Fruit fly (Drosophila melanogaster) whole organism, prepupa: Measurements from ENCODE around the gene CG32445.

Experiments
- Blimp-1 ChIP-seq: fragments of 200-800 bp; sonication (Bioruptor generic); optimal IDR thresholded peaks from 3 replicates; lab custom pipeline; 2017; ENCODE audit warnings: missing biosample characterization, missing genetic modification characterization, mild to moderate bottlenecking, moderate library complexity, missing genetic modification reagents
- CG10631 ChIP-seq: fragments of 200-800 bp; sonication (Bioruptor generic); optimal IDR thresholded peaks from 2 replicates; lab custom pipeline; 2016; ENCODE audit warnings: missing biosample characterization, missing genetic modification characterization
- CG10669 ChIP-seq: fragments of 200-800 bp; sonication (Bioruptor generic); optimal IDR thresholded peaks from 3 replicates; lab custom pipeline; 2018; ENCODE audit warnings: missing biosample characterization, mild to moderate bottlenecking, missing genetic modification characterization, moderate library complexity
- CG11762 ChIP-seq: fragments of 200-800 bp; sonication (Bioruptor generic); optimal IDR thresholded peaks from 3 replicates; lab custom pipeline; 2016; ENCODE audit warnings: missing biosample characterization, missing genetic modification characterization; ENCODE audit not compliant: insufficient read depth
- CG15336 ChIP-seq: fragments of 200-800 bp; sonication (Bioruptor generic); IDR thresholded peaks from 2 replicates; pipeline ENCODE4 v1.3.6; 2022; ENCODE audit warnings: missing biosample characterization, missing genetic modification characterization
- CG16779 ChIP-seq: fragments of 200-800 bp; sonication (Bioruptor generic); optimal IDR thresholded peaks from 3 replicates; lab custom pipeline; 2017; ENCODE audit warnings: missing biosample characterization, mild to moderate bottlenecking, missing genetic modification characterization
- CG31627 ChIP-seq: fragments of 200-800 bp; sonication (Bioruptor generic); optimal IDR thresholded peaks from 3 replicates; lab custom pipeline; 2016; ENCODE audit warnings: missing biosample characterization, missing genetic modification characterization
- CG32006 ChIP-seq: fragments of 200-800 bp; sonication (Bioruptor generic); optimal IDR thresholded peaks from 3 replicates; lab custom pipeline; 2017; ENCODE audit warnings: missing biosample characterization, mild to moderate bottlenecking, missing genetic modification characterization
- CG34406 ChIP-seq: fragments of 200-800 bp; sonication (Bioruptor generic); optimal IDR thresholded peaks from 3 replicates; lab custom pipeline; 2016; ENCODE audit warnings: missing biosample characterization, missing genetic modification characterization
- CG3919 ChIP-seq: fragments of 200-800 bp; sonication (Bioruptor generic); optimal IDR thresholded peaks from 3 replicates; lab custom pipeline; 2016; ENCODE audit warnings: missing biosample characterization, missing genetic modification characterization
- CG4318 ChIP-seq: fragments of 200-800 bp; sonication (Bioruptor generic); optimal IDR thresholded peaks from 3 replicates; lab custom pipeline; 2017; ENCODE audit warnings: missing biosample characterization, mild to moderate bottlenecking, missing genetic modification characterization
- CG6163 ChIP-seq: fragments of 200-800 bp; sonication (Bioruptor generic); IDR thresholded peaks from 3 replicates; pipeline ENCODE4 v1.3.6; 2022; ENCODE audit warnings: missing biosample characterization, missing genetic modification characterization
- CG6276 ChIP-seq: fragments of 200-800 bp; sonication (Bioruptor generic); optimal IDR thresholded peaks from 2 replicates; lab custom pipeline; 2017; ENCODE audit warnings: missing biosample characterization, mild to moderate bottlenecking, missing genetic modification characterization
- CG6792 ChIP-seq: fragments of 200-800 bp; sonication (Bioruptor generic); optimal IDR thresholded peaks from 3 replicates; lab custom pipeline; 2016; ENCODE audit warnings: missing biosample characterization, missing genetic modification characterization
- CG6808 ChIP-seq: fragments of 200-800 bp; sonication (Bioruptor generic); optimal IDR thresholded peaks from 3 replicates; lab custom pipeline; 2017; ENCODE audit warnings: missing biosample characterization, missing genetic modification characterization, mild to moderate bottlenecking, moderate library complexity, missing genetic modification reagents
- CG6854 ChIP-seq: fragments of 200-800 bp; sonication (Bioruptor generic); optimal IDR thresholded peaks from 2 replicates; lab custom pipeline; 2017; ENCODE audit warnings: missing biosample characterization, mild to moderate bottlenecking, missing genetic modification characterization
- CG8119 ChIP-seq: fragments of 200-800 bp; sonication (Bioruptor generic); IDR thresholded peaks from 3 replicates; pipeline ENCODE4 v1.3.6; 2022; ENCODE audit warnings: missing biosample characterization, missing genetic modification characterization
- CG8319 ChIP-seq: fragments of 200-800 bp; sonication (Bioruptor generic); optimal IDR thresholded peaks from 3 replicates; lab custom pipeline; 2016; ENCODE audit warnings: missing biosample characterization, missing genetic modification characterization
- CG8632 ChIP-seq: fragments of 200-800 bp; sonication (Bioruptor generic); optimal IDR thresholded peaks from 3 replicates; lab custom pipeline; 2016; ENCODE audit warnings: missing biosample characterization, missing genetic modification characterization
- CG9139 ChIP-seq: fragments of 200-800 bp; sonication (Bioruptor generic); optimal IDR thresholded peaks from 3 replicates; lab custom pipeline; 2017; ENCODE audit warnings: missing biosample characterization, mild to moderate bottlenecking, missing genetic modification characterization
- Eip78C ChIP-seq: fragments of 200-800 bp; sonication (Bioruptor generic); peaks from one replicate; lab custom pipeline; 2016; ENCODE audit warnings: missing biosample characterization, missing genetic modification characterization
- Ets96B ChIP-seq: fragments of 200-800 bp; optimal IDR thresholded peaks from 2 replicates; lab custom pipeline; 2019; ENCODE audit warnings: missing biosample characterization, mild to moderate bottlenecking, missing genetic modification characterization, moderate library complexity
- Gug ChIP-seq: fragments of 200-800 bp; sonication (Bioruptor generic); IDR thresholded peaks from 2 replicates; pipeline ENCODE4 v1.3.6; 2022; ENCODE audit warnings: missing biosample characterization, missing genetic modification characterization
- Hr38 ChIP-seq: sonication (Bioruptor generic); optimal IDR thresholded peaks from 2 replicates; lab custom pipeline; 2016; ENCODE audit warnings: missing biosample characterization, missing genetic modification characterization
- Lpt ChIP-seq: fragments of 200-800 bp; sonication (Bioruptor generic); optimal IDR thresholded peaks from 3 replicates; lab custom pipeline; 2016; ENCODE audit warnings: missing biosample characterization, missing genetic modification characterization
- OdsH ChIP-seq: fragments of 200-800 bp; sonication (Bioruptor generic); optimal IDR thresholded peaks from 3 replicates; lab custom pipeline; 2016; ENCODE audit warnings: missing biosample characterization, missing genetic modification characterization
- Smox ChIP-seq: fragments of 200-800 bp; sonication (Bioruptor generic); optimal IDR thresholded peaks from 3 replicates; lab custom pipeline; 2016; ENCODE audit warnings: missing biosample characterization, missing genetic modification characterization
- Sox15 ChIP-seq: fragments of 200-800 bp; sonication (Bioruptor generic); optimal IDR thresholded peaks from 3 replicates; lab custom pipeline; 2016; ENCODE audit warnings: missing biosample characterization, missing genetic modification characterization
- cyc ChIP-seq: fragments of 200-800 bp; sonication (Bioruptor generic); optimal IDR thresholded peaks from 3 replicates; lab custom pipeline; 2016; ENCODE audit warnings: missing biosample characterization, missing genetic modification characterization
- dac ChIP-seq: fragments of 200-800 bp; sonication (Bioruptor generic); optimal IDR thresholded peaks from 2 replicates; lab custom pipeline; 2017; ENCODE audit warnings: missing biosample characterization, mild to moderate bottlenecking, missing genetic modification characterization
- lz ChIP-seq: fragments of 200-800 bp; sonication (Bioruptor generic); optimal IDR thresholded peaks from 3 replicates; lab custom pipeline; 2016; ENCODE audit warnings: missing biosample characterization, missing genetic modification characterization
- net ChIP-seq: fragments of 200-800 bp; sonication (Bioruptor generic); optimal IDR thresholded peaks from 3 replicates; lab custom pipeline; 2016; ENCODE audit warnings: missing biosample characterization, missing genetic modification characterization
- pdm3 ChIP-seq: fragments of 200-800 bp; sonication (Bioruptor generic); optimal IDR thresholded peaks from 3 replicates; lab custom pipeline; 2016; ENCODE audit warnings: missing biosample characterization, missing genetic modification characterization
- spab ChIP-seq: fragments of 200-800 bp; sonication (Bioruptor generic); optimal IDR thresholded peaks from 2 replicates; lab custom pipeline; 2017; ENCODE audit warnings: missing biosample characterization, mild to moderate bottlenecking, missing genetic modification characterization, missing genetic modification reagents
- ss ChIP-seq, 2 experiments: fragments of 200-800 bp; sonication (Bioruptor generic); optimal IDR thresholded peaks; 2 replicates in 1 of 2; 3 replicates in 1 of 2; lab custom pipeline; 2017 to 2018; ENCODE audit warnings: mild to moderate bottlenecking in 2 of 2, missing biosample characterization in 2 of 2, missing genetic modification characterization in 2 of 2, moderate library complexity in 1 of 2
- svp ChIP-seq: fragments of 200-800 bp; sonication (Bioruptor generic); peaks from one replicate; lab custom pipeline; 2016; ENCODE audit warnings: missing biosample characterization, missing genetic modification characterization
- topi ChIP-seq: fragments of 200-800 bp; sonication (Bioruptor generic); optimal IDR thresholded peaks from 3 replicates; lab custom pipeline; 2016; ENCODE audit warnings: missing biosample characterization, missing genetic modification characterization

The CG32445 gene

dm6 chr3L:21644176-21644575, 5.0 kb downstream of the CG32445 start (continued):
- TF ChIP-seq CG3919 (GFP tag; lab: Kevin White, UChicago) = no peak
- TF ChIP-seq Smox (GFP tag; lab: Kevin White, UChicago) = no peak

dm6 chr3L:21644607-21645006, 5.4 kb downstream of the CG32445 start, which contains the start of gene CG43980:
Gene CG43980 (plus strand): TSS chr3L:21644958.
- TF ChIP-seq CG15336 (0 out of 2 replicates have a peak, but pooled peaks have one; percentile 22), CG6808 (GFP tag; lab: Kevin White, UChicago) (peak; percentile 28), CG6854 (GFP tag; lab: Kevin White, UChicago) (peak; percentile 8), ss (GFP tag; optimal IDR thresholded peaks at IDR 0.05; lab: Kevin White, UChicago) (peak; percentile 6 to 55), CG6163 (0 out of 3 replicates have a peak, but pooled peaks have one; percentile 27), net (GFP tag; lab: Kevin White, UChicago) (no peak), CG4318 (GFP tag; lab: Kevin White, UChicago) (no peak), CG16779 (tag; lab: Kevin White, UChicago) (peak; percentile 14), Lpt (GFP tag; lab: Kevin White, UChicago) (peak; percentile 13), lz (GFP tag; lab: Kevin White, UChicago) (no peak), Eip78C (GFP tag; lab: Kevin White, UChicago) (peak; percentile 75), spab (GFP tag; lab: Kevin White, UChicago) (no peak)

dm6 chr3L:21645878-21646277, 6.7 kb downstream of the CG32445 start:
- no peak for TF ChIP-seq Ets96B (tag; lab: Kevin White, UChicago)
- TF ChIP-seq Hr38 = no peak
- no peak for TF ChIP-seq CG6792 (GFP tag; lab: Kevin White, UChicago)
- TF ChIP-seq CG15336 = no peak
- TF ChIP-seq CG34406 = no peak
- TF ChIP-seq svp (GFP tag; lab: Kevin White, UChicago) = no peak
- no peak for TF ChIP-seq OdsH (GFP tag; lab: Kevin White, UChicago)
- no peak for TF ChIP-seq CG4318 (GFP tag; lab: Kevin White, UChicago)
- no peak for TF ChIP-seq CG10669 (GFP tag; lab: Kevin White, UChicago)
- no peak for TF ChIP-seq Gug
- no peak for TF ChIP-seq Smox (GFP tag; lab: Kevin White, UChicago)
- no peak for TF ChIP-seq CG3919 (GFP tag; lab: Kevin White, UChicago)

dm6 chr3L:21647853-21648252, 8.7 kb downstream of the CG32445 start:
- TF ChIP-seq CG8632 (GFP tag; lab: Kevin White, UChicago) = no peak
- TF ChIP-seq CG9139 (GFP tag; lab: Kevin White, UChicago) = no peak
- TF ChIP-seq Blimp-1 (GFP tag; lab: Kevin White, UChicago) = peak; percentile 53
- TF ChIP-seq pdm3 = no peak

- TF ChIP-seq ss (GFP tag; optimal IDR thresholded peaks at IDR 0.05; lab: Kevin White, UChicago) (peak in 1 of 2 experiments; percentile 95), cyc (GFP tag; lab: Kevin White, UChicago) (no peak)
Measured at dm6 chr3L:21651412-21651811, 12.3 kb downstream of the CG32445 start.

dm6 chr3L:21652124-21652523, 13.0 kb downstream of the CG32445 start:
- no peak for TF ChIP-seq CG10631
- TF ChIP-seq CG6854 (GFP tag; lab: Kevin White, UChicago) = no peak
- TF ChIP-seq svp (GFP tag; lab: Kevin White, UChicago) = no peak
- TF ChIP-seq topi (GFP tag; lab: Kevin White, UChicago) = no peak
- no peak for TF ChIP-seq Sox15 (GFP tag; lab: Kevin White, UChicago)
- no peak for TF ChIP-seq CG10669 (GFP tag; lab: Kevin White, UChicago)
- TF ChIP-seq CG8119 (GFP tag; lab: Robert Waterston, UW) = no peak
- TF ChIP-seq pdm3 = no peak
- no peak for TF ChIP-seq Lpt (GFP tag; lab: Kevin White, UChicago)
- TF ChIP-seq CG9139 (GFP tag; lab: Kevin White, UChicago) = no peak
- no peak for TF ChIP-seq dac (GFP tag; lab: Kevin White, UChicago)
- no peak for TF ChIP-seq CG32006 (GFP tag; lab: Kevin White, UChicago)
- TF ChIP-seq CG8319 = no peak
- TF ChIP-seq CG6276 (GFP tag; lab: Kevin White, UChicago) = no peak
- no peak for TF ChIP-seq spab (GFP tag; lab: Kevin White, UChicago)
- no peak for TF ChIP-seq CG31627 (GFP tag; lab: Kevin White, UChicago)
- TF ChIP-seq CG4318 (GFP tag; lab: Kevin White, UChicago) = no peak
- TF ChIP-seq CG11762 (GFP tag; lab: Kevin White, UChicago) = no peak
- no peak for TF ChIP-seq CG3919 (GFP tag; lab: Kevin White, UChicago)
- TF ChIP-seq, all 60 proteins: peak for 0
